Worm (Caenorhabditis elegans) whole organism, L3 larva: Measurements from ENCODE around the gene F37A4.5.

Experiments used
- R02D3.7 ChIP-seq: fragments of 150-350 bp; optimal IDR thresholded peaks from 2 replicates; lab custom pipeline; 2014; ENCODE audit warnings: missing biosample characterization, missing genetic modification characterization
- ZK546.5 ChIP-seq: sonication (generic microtip); optimal IDR thresholded peaks from 2 replicates; lab custom pipeline; 2017; ENCODE audit warnings: missing biosample characterization, missing genetic modification characterization
- aly-2 ChIP-seq: fragments of 150-350 bp; optimal IDR thresholded peaks from 2 replicates; lab custom pipeline; 2014; ENCODE audit warnings: missing biosample characterization, missing genetic modification characterization
- ceh-16 ChIP-seq: sonication (generic microtip); optimal IDR thresholded peaks from 2 replicates; lab custom pipeline; 2017; ENCODE audit warnings: missing biosample characterization, missing genetic modification characterization
- ceh-28 ChIP-seq: fragments of 150-350 bp; optimal IDR thresholded peaks from 2 replicates; lab custom pipeline; 2014; ENCODE audit warnings: missing biosample characterization, missing genetic modification reagents, missing genetic modification characterization
- ceh-82 ChIP-seq: fragments of 150-350 bp; optimal IDR thresholded peaks from 2 replicates; lab custom pipeline; 2014; ENCODE audit warnings: missing biosample characterization, missing genetic modification characterization
- ceh-9 ChIP-seq: sonication (generic microtip); optimal IDR thresholded peaks from 2 replicates; lab custom pipeline; 2018; ENCODE audit warnings: missing biosample characterization, missing genetic modification characterization
- daf-12 ChIP-seq: fragments of 150-350 bp; optimal IDR thresholded peaks from 2 replicates; lab custom pipeline; 2014; ENCODE audit warnings: missing biosample characterization, missing genetic modification reagents, missing genetic modification characterization
- egl-27 ChIP-seq: sonication (generic microtip); optimal IDR thresholded peaks from 4 replicates; lab custom pipeline; 2017; ENCODE audit warnings: missing biosample characterization, missing genetic modification reagents, missing genetic modification characterization
- elt-2 ChIP-seq: sonication (generic microtip); optimal IDR thresholded peaks from 2 replicates; lab custom pipeline; 2016; ENCODE audit warnings: missing genetic modification reagents, mild to moderate bottlenecking, missing genetic modification characterization, missing compliant biosample characterization
- eor-1 ChIP-seq, 2 experiments: fragments of 150-350 bp; optimal IDR thresholded peaks; 2 replicates each; lab custom pipeline; 2014 to 2018; ENCODE audit warnings: missing biosample characterization in 2 of 2, missing genetic modification characterization in 2 of 2
- fkh-10 ChIP-seq: sonication (generic microtip); optimal IDR thresholded peaks from 2 replicates; lab custom pipeline; 2017; ENCODE audit warnings: missing biosample characterization, missing genetic modification reagents, missing genetic modification characterization
- fos-1 ChIP-seq: fragments of 150-350 bp; optimal IDR thresholded peaks from 2 replicates; lab custom pipeline; 2014; ENCODE audit warnings: missing biosample characterization, missing genetic modification characterization
- hmg-11 ChIP-seq: sonication (generic microtip); optimal IDR thresholded peaks from 2 replicates; lab custom pipeline; 2016; ENCODE audit warnings: missing genetic modification characterization, missing compliant biosample characterization
- jun-1 ChIP-seq: fragments of 150-350 bp; optimal IDR thresholded peaks from 2 replicates; lab custom pipeline; 2014; ENCODE audit warnings: missing biosample characterization, missing genetic modification reagents, missing genetic modification characterization
- lin-15B ChIP-seq: fragments of 150-350 bp; optimal IDR thresholded peaks from 2 replicates; lab custom pipeline; 2014; ENCODE audit warnings: missing biosample characterization, missing genetic modification characterization
- lin-39 ChIP-seq: fragments of 150-350 bp; optimal IDR thresholded peaks from 2 replicates; lab custom pipeline; 2018; ENCODE audit warnings: missing biosample characterization, missing genetic modification reagents, missing genetic modification characterization
- lsy-12 ChIP-seq: sonication (generic microtip); optimal IDR thresholded peaks from 2 replicates; lab custom pipeline; 2016; ENCODE audit warnings: mild to moderate bottlenecking, missing genetic modification characterization, missing compliant biosample characterization
- mml-1 ChIP-seq: fragments of 150-350 bp; sonication (generic microtip); optimal IDR thresholded peaks from 3 replicates; lab custom pipeline; 2014; ENCODE audit warnings: missing biosample characterization, missing genetic modification characterization
- nfya-1 ChIP-seq: sonication (generic microtip); optimal IDR thresholded peaks from 2 replicates; lab custom pipeline; 2017; ENCODE audit warnings: missing genetic modification characterization, mild to moderate bottlenecking, missing compliant biosample characterization, antibody characterized with exemption, moderate library complexity; ENCODE audit not compliant: insufficient read depth
- nhr-11 ChIP-seq: fragments of 150-350 bp; optimal IDR thresholded peaks from 2 replicates; lab custom pipeline; 2014; ENCODE audit warnings: missing biosample characterization, missing genetic modification characterization
- nhr-23 ChIP-seq: fragments of 150-350 bp; optimal IDR thresholded peaks from 2 replicates; lab custom pipeline; 2014; ENCODE audit warnings: missing biosample characterization, missing genetic modification reagents, missing genetic modification characterization
- nhr-237 ChIP-seq: fragments of 150-350 bp; optimal IDR thresholded peaks from 2 replicates; lab custom pipeline; 2014; ENCODE audit warnings: missing biosample characterization, missing genetic modification characterization
- nhr-25 ChIP-seq: sonication (generic microtip); optimal IDR thresholded peaks from 2 replicates; lab custom pipeline; 2017; ENCODE audit warnings: missing biosample characterization, missing genetic modification characterization
- nhr-28 ChIP-seq: fragments of 150-350 bp; optimal IDR thresholded peaks from 2 replicates; lab custom pipeline; 2014; ENCODE audit warnings: missing biosample characterization, missing genetic modification characterization
- nhr-43 ChIP-seq: sonication (generic microtip); optimal IDR thresholded peaks from 2 replicates; lab custom pipeline; 2016; ENCODE audit warnings: mild to moderate bottlenecking, missing genetic modification characterization, missing compliant biosample characterization; ENCODE audit not compliant: poor library complexity, severe bottlenecking
- nhr-67 ChIP-seq: fragments of 150-350 bp; optimal IDR thresholded peaks from 2 replicates; lab custom pipeline; 2014; ENCODE audit warnings: missing biosample characterization, missing genetic modification characterization
- nhr-76 ChIP-seq: fragments of 150-350 bp; sonication (generic microtip); optimal IDR thresholded peaks from 5 replicates; lab custom pipeline; 2014; ENCODE audit warnings: missing biosample characterization, missing genetic modification characterization
- pha-4 ChIP-seq: fragments of 150-350 bp; optimal IDR thresholded peaks from 2 replicates; lab custom pipeline; 2014; ENCODE audit warnings: missing biosample characterization, missing genetic modification reagents, missing genetic modification characterization
- pqm-1 ChIP-seq: fragments of 150-350 bp; optimal IDR thresholded peaks from 2 replicates; lab custom pipeline; 2017; ENCODE audit warnings: missing biosample characterization, missing genetic modification characterization, inconsistent platforms
- sea-2 ChIP-seq: fragments of 150-350 bp; sonication (generic microtip); optimal IDR thresholded peaks from 4 replicates; lab custom pipeline; 2014; ENCODE audit warnings: missing biosample characterization, missing genetic modification reagents, missing genetic modification characterization
- snpc-4 ChIP-seq: fragments of 150-350 bp; optimal IDR thresholded peaks from 2 replicates; lab custom pipeline; 2014; ENCODE audit warnings: missing biosample characterization, missing genetic modification characterization
- tbx-2 ChIP-seq: sonication (generic microtip); optimal IDR thresholded peaks from 2 replicates; lab custom pipeline; 2016; ENCODE audit warnings: mild to moderate bottlenecking, missing genetic modification characterization, missing compliant biosample characterization
- unc-39 ChIP-seq: sonication (generic microtip); optimal IDR thresholded peaks from 4 replicates; lab custom pipeline; 2017; ENCODE audit warnings: missing biosample characterization, missing genetic modification characterization
- unc-62 ChIP-seq: fragments of 150-350 bp; sonication (generic microtip); optimal IDR thresholded peaks from 4 replicates; lab custom pipeline; 2014; ENCODE audit warnings: missing biosample characterization, missing genetic modification reagents, missing genetic modification characterization
- ztf-11 ChIP-seq: fragments of 150-350 bp; optimal IDR thresholded peaks from 2 replicates; lab custom pipeline; 2014; ENCODE audit warnings: missing biosample characterization, missing genetic modification characterization

The F37A4.5 gene

DNA sequence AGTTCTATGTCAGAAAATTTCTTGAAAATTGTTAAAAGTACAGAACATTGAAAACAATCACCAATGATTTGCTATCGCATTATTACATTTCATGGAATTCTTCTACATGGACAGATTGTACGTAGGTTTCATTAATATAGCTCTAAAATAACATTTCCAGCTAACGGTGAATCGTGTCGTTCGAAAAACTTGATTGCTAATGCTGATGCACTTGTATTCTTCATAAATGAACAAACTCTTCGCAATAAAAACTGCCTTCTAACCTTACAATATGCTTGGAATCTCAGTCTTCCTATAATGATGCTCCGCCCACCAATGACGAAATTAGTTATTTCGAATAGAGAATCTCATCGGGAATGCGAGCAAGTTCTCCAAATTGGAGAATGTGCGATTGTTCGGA, 6.2 kb upstream of the F37A4.5 start, which contains the start of gene F37A4.6:
Gene F37A4.6, plus strand, starts transcription at position 301 of the 400 bp plus-strand sequence.
- TF ChIP-seq pha-4 (no peak), lsy-12 (tag; lab: Kevin White, UChicago) (no peak), eor-1 (tag; optimal IDR thresholded peaks at IDR 0.05; lab: Kevin White, UChicago) (no peak), ztf-11 (tag; lab: Kevin White, UChicago) (no peak)

DNA sequence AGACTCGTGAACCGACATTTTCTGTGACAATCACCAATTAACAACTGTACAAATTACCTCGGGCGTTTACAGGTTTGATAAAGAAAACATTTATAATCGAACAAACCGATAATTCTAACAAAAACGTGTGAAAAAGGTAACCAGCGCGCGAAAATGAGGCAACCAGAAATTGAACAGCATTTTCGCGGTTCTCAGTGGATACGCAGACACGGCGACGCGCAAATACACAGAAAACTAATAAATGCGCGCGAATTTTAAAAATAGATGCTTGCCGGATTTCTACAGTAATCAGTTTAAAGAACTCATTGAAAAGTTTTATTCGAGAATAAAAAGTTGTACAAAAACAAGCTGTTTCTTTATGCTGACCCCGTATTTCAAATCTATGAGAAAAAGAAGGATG, 1.7 kb upstream of the F37A4.5 start, which contains the start of gene isw-1:
Gene isw-1, minus strand, starts transcription at position 118 of the 400 bp plus-strand sequence.
- peak; percentile 48 for TF ChIP-seq nhr-25 (tag; lab: Kevin White, UChicago)
- no peak for TF ChIP-seq jun-1 (tag; lab: Kevin White, UChicago)
- TF ChIP-seq R02D3.7 (tag; lab: Kevin White, UChicago), result no peak
- TF ChIP-seq lin-15B, result peak; percentile 58
- TF ChIP-seq nhr-11 (tag; lab: Kevin White, UChicago), result no peak
- TF ChIP-seq mml-1, result no peak
- peak; percentile 60 for TF ChIP-seq ceh-28
- no peak for TF ChIP-seq fos-1 (tag; lab: Kevin White, UChicago)
- TF ChIP-seq lin-39 (tag; lab: Kevin White, UChicago), result peak; percentile 16
- TF ChIP-seq unc-62 (GFP tag; lab: Kevin White, UChicago), result no peak
- no peak for TF ChIP-seq elt-2 (tag; lab: Kevin White, UChicago)
- no peak for TF ChIP-seq nhr-28
- TF ChIP-seq tbx-2 (tag; lab: Kevin White, UChicago), result no peak
- no peak for TF ChIP-seq ceh-16 (tag; lab: Kevin White, UChicago)
- no peak for TF ChIP-seq ceh-82 (tag; lab: Kevin White, UChicago)
- peak; percentile 51 for TF ChIP-seq nhr-23 (tag; lab: Kevin White, UChicago)
- TF ChIP-seq nhr-76 (tag; lab: Kevin White, UChicago), result no peak
- TF ChIP-seq nhr-67 (tag; lab: Kevin White, UChicago), result no peak
- no peak for TF ChIP-seq ZK546.5
- TF ChIP-seq hmg-11, result no peak
- no peak for TF ChIP-seq fkh-10
- TF ChIP-seq ceh-9 (tag; lab: Kevin White, UChicago), result no peak
- TF ChIP-seq, all 47 proteins: peak for 5

DNA sequence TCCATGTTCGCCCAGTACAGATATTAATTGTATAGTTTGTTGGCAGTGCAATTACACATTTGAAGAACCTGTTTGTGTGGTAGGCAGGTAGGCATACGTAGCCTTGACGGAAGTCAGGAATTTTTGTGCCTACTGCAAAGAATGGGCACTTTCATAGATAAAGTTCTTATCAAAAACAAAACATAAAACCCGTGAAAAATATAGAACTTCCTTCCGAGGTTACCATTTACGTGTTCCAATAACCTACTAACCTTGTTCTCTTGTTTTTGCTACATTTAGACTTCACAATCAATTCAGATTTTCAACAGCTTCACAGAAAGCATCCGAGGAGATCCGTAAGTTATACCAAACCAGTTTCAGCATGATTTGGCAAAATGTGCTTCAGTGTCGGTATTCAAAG, 1.6 kb downstream of the F37A4.5 start, which contains the start of gene F37A4.4:
Gene F37A4.4, plus strand, starts transcription at position 301 of the 400 bp plus-strand sequence.
- TF ChIP-seq eor-1 (tag; optimal IDR thresholded peaks at IDR 0.05; lab: Kevin White, UChicago) (no peak), nhr-25 (tag; lab: Kevin White, UChicago) (no peak), nhr-28 (no peak), elt-2 (tag; lab: Kevin White, UChicago) (no peak), ceh-16 (tag; lab: Kevin White, UChicago) (no peak), snpc-4 (tag; lab: Kevin White, UChicago) (no peak), unc-39 (tag; lab: Kevin White, UChicago) (no peak), nfya-1 (no peak), lin-39 (tag; lab: Kevin White, UChicago) (no peak), pqm-1 (tag; lab: Kevin White, UChicago) (no peak), ztf-11 (tag; lab: Kevin White, UChicago) (no peak), pha-4 (no peak), daf-12 (tag; lab: Kevin White, UChicago) (no peak), ceh-28 (no peak), egl-27 (tag; lab: Kevin White, UChicago) (no peak), nhr-76 (tag; lab: Kevin White, UChicago) (no peak)

DNA sequence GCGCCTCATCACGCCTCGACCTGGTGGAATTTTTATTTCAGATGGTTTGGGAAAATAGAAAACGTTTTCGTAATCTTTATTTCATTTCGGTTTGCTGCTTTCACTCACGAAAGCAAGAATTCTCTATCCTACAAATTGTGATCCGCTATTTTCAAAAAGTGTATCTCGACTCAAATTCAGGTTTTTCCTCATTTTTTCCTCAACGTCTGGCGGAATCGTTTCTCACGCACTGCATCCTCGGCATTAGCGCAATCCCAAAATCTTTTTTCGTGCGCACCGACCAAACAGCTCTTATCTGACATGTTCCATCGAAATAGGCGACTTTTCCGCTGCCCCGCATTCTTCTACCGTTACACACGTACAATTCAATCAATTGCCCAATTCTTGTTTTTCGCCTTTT, 6.6 kb downstream of the F37A4.5 start, which contains the start of gene F37A4.3:
Gene F37A4.3, plus strand, starts transcription at position 301 of the 400 bp plus-strand sequence.
- no peak for TF ChIP-seq R02D3.7 (tag; lab: Kevin White, UChicago)

DNA sequence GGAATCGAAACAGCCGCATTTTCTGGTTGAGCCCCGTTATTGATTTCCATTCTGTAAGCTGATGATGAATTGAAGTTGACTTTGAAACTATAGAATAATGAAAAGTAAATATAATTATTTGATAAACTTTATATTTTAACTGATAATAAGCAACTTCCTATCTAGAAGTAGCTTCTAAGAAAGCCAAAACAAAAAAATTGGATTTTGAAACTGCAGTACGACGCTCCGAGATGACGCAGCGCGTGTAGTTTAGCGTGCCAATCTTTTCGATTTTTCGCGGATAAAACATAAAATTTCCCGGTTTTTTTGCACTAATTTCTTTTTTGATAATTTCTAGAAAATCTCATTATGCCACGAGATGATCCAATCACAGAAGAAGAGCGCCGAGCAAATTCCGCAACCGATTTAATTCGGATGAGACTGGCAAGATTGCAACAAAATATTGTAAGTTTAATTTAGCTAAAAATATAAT, 10.6 kb downstream of the F37A4.5 start, which contains the start of the genes bath-41 and F37A4.2:
Gene bath-41, minus strand, starts transcription at position 51 of the 472 bp plus-strand sequence.
Gene F37A4.2, plus strand, starts transcription at position 247 of the 472 bp plus-strand sequence.
- TF ChIP-seq sea-2 (no peak), nhr-237 (tag; lab: Kevin White, UChicago) (no peak), nfya-1 (no peak), nhr-43 (tag; lab: Kevin White, UChicago) (no peak), nhr-25 (tag; lab: Kevin White, UChicago) (no peak), nhr-23 (tag; lab: Kevin White, UChicago) (peak; percentile 17), aly-2 (tag; lab: Kevin White, UChicago) (no peak), lin-15B (peak; percentile 26)
